Worm (Caenorhabditis elegans) whole organism, L2 larva: ENCODE results near the gene R07B1.9.

ENCODE experiments used
- C34F6.9 ChIP-seq: fragments of 150-350 bp; optimal IDR thresholded peaks from 2 replicates; lab custom pipeline; 2014; ENCODE audit warnings: missing biosample characterization, missing genetic modification characterization
- F13H6.1 ChIP-seq: sonication (generic microtip); optimal IDR thresholded peaks from 2 replicates; lab custom pipeline; 2016; ENCODE audit warnings: missing genetic modification characterization, missing compliant biosample characterization
- R02D3.7 ChIP-seq: fragments of 150-350 bp; optimal IDR thresholded peaks from 2 replicates; lab custom pipeline; 2014; ENCODE audit warnings: missing biosample characterization, missing genetic modification characterization
- Y55F3AM.14 ChIP-seq: fragments of 200-800 bp; sonication (Bioruptor generic); optimal IDR thresholded peaks from 2 replicates; lab custom pipeline; 2018; ENCODE audit warnings: mild to moderate bottlenecking, missing genetic modification characterization, missing compliant biosample characterization
- ZK546.5 ChIP-seq: sonication (generic microtip); optimal IDR thresholded peaks from 2 replicates; lab custom pipeline; 2017; ENCODE audit warnings: missing biosample characterization, missing genetic modification characterization
- aly-2 ChIP-seq: fragments of 150-350 bp; optimal IDR thresholded peaks from 2 replicates; lab custom pipeline; 2014; ENCODE audit warnings: missing biosample characterization, missing genetic modification characterization
- ama-1 ChIP-seq: fragments of 150-350 bp; optimal IDR thresholded peaks from 2 replicates; lab custom pipeline; 2018; ENCODE audit warnings: inconsistent platforms
- blmp-1 ChIP-seq: sonication (generic microtip); optimal IDR thresholded peaks from 2 replicates; lab custom pipeline; 2017; ENCODE audit warnings: missing genetic modification characterization, mild to moderate bottlenecking, missing compliant biosample characterization, antibody characterized with exemption, moderate library complexity; ENCODE audit not compliant: insufficient read depth
- ceh-16 ChIP-seq: fragments of 150-350 bp; optimal IDR thresholded peaks from 2 replicates; lab custom pipeline; 2014; ENCODE audit warnings: missing biosample characterization, missing genetic modification characterization
- crh-2 ChIP-seq: sonication (generic microtip); optimal IDR thresholded peaks from 2 replicates; lab custom pipeline; 2017; ENCODE audit warnings: missing biosample characterization, missing genetic modification characterization
- dmd-4 ChIP-seq: sonication (generic microtip); optimal IDR thresholded peaks from 2 replicates; lab custom pipeline; 2017; ENCODE audit warnings: missing biosample characterization, missing genetic modification characterization
- egl-27 ChIP-seq: sonication (generic microtip); optimal IDR thresholded peaks from 3 replicates; lab custom pipeline; 2017; ENCODE audit warnings: missing biosample characterization, missing genetic modification reagents, missing genetic modification characterization
- elt-1 ChIP-seq: fragments of 150-350 bp; optimal IDR thresholded peaks from 2 replicates; lab custom pipeline; 2014; ENCODE audit warnings: missing biosample characterization, missing genetic modification characterization
- elt-3 ChIP-seq: sonication (generic microtip); optimal IDR thresholded peaks from 2 replicates; lab custom pipeline; 2017; ENCODE audit warnings: missing biosample characterization, missing genetic modification characterization
- fos-1 ChIP-seq: fragments of 150-350 bp; optimal IDR thresholded peaks from 2 replicates; lab custom pipeline; 2014; ENCODE audit warnings: missing biosample characterization, missing genetic modification characterization
- gmeb-1 ChIP-seq: fragments of 150-350 bp; optimal IDR thresholded peaks from 2 replicates; lab custom pipeline; 2014; ENCODE audit warnings: missing biosample characterization, missing genetic modification characterization
- lin-11 ChIP-seq: fragments of 150-350 bp; sonication (generic microtip); optimal IDR thresholded peaks from 2 replicates; lab custom pipeline; 2014; ENCODE audit warnings: missing biosample characterization, missing genetic modification characterization, inconsistent platforms, mixed read lengths
- lin-13 ChIP-seq: fragments of 150-350 bp; optimal IDR thresholded peaks from 2 replicates; lab custom pipeline; 2014; ENCODE audit warnings: missing biosample characterization, missing genetic modification reagents, missing genetic modification characterization
- lin-39 ChIP-seq: fragments of 150-350 bp; optimal IDR thresholded peaks from 2 replicates; lab custom pipeline; 2014; ENCODE audit warnings: missing biosample characterization, missing genetic modification reagents, missing genetic modification characterization
- lsy-2 ChIP-seq, 2 experiments: fragments of 150-350 bp in 1 of 2; sonication (generic microtip) in 1 of 2; optimal IDR thresholded peaks; 2 replicates each; lab custom pipeline; 2014 to 2017; ENCODE audit warnings: missing biosample characterization in 2 of 2, missing genetic modification characterization in 2 of 2
- mab-5 ChIP-seq: fragments of 150-350 bp; optimal IDR thresholded peaks from 2 replicates; lab custom pipeline; 2014; ENCODE audit warnings: missing biosample characterization, missing genetic modification characterization
- mbf-1 ChIP-seq: sonication (generic microtip); optimal IDR thresholded peaks from 2 replicates; lab custom pipeline; 2017; ENCODE audit warnings: missing biosample characterization, missing genetic modification characterization
- mdl-1 ChIP-seq, 2 experiments: fragments of 150-350 bp in 1 of 2; sonication (generic microtip) in 1 of 2; optimal IDR thresholded peaks; 2 replicates each; lab custom pipeline; 2017; ENCODE audit warnings: missing biosample characterization in 2 of 2, missing genetic modification characterization in 2 of 2
- nhr-10 ChIP-seq: sonication (generic microtip); optimal IDR thresholded peaks from 2 replicates; lab custom pipeline; 2017; ENCODE audit warnings: missing biosample characterization, missing genetic modification characterization
- nhr-12 ChIP-seq: fragments of 150-350 bp; optimal IDR thresholded peaks from 2 replicates; lab custom pipeline; 2014; ENCODE audit warnings: missing biosample characterization, missing genetic modification characterization
- nhr-129 ChIP-seq: fragments of 150-350 bp; optimal IDR thresholded peaks from 2 replicates; lab custom pipeline; 2014; ENCODE audit warnings: missing biosample characterization, missing genetic modification characterization
- nhr-21 ChIP-seq: fragments of 150-350 bp; optimal IDR thresholded peaks from 2 replicates; lab custom pipeline; 2014; ENCODE audit warnings: missing biosample characterization, missing genetic modification characterization
- nhr-23 ChIP-seq: fragments of 150-350 bp; optimal IDR thresholded peaks from 2 replicates; lab custom pipeline; 2014; ENCODE audit warnings: missing biosample characterization, missing genetic modification reagents, missing genetic modification characterization
- nhr-237 ChIP-seq: fragments of 150-350 bp; optimal IDR thresholded peaks from 2 replicates; lab custom pipeline; 2014; ENCODE audit warnings: missing biosample characterization, missing genetic modification characterization
- nhr-25 ChIP-seq: fragments of 150-350 bp; sonication (generic microtip); optimal IDR thresholded peaks from 3 replicates; lab custom pipeline; 2014; ENCODE audit warnings: missing biosample characterization, missing genetic modification characterization
- nhr-6 ChIP-seq: fragments of 150-350 bp; optimal IDR thresholded peaks from 2 replicates; lab custom pipeline; 2014; ENCODE audit warnings: missing biosample characterization, missing genetic modification characterization
- sem-4 ChIP-seq: fragments of 150-350 bp; optimal IDR thresholded peaks from 2 replicates; lab custom pipeline; 2014; ENCODE audit warnings: missing biosample characterization, missing genetic modification reagents, missing genetic modification characterization
- skn-1 ChIP-seq: sonication (generic microtip); optimal IDR thresholded peaks from 2 replicates; lab custom pipeline; 2017; ENCODE audit warnings: missing biosample characterization, missing genetic modification characterization
- sma-3 ChIP-seq: sonication (generic microtip); optimal IDR thresholded peaks from 2 replicates; lab custom pipeline; 2016; ENCODE audit warnings: missing genetic modification reagents, missing genetic modification characterization, missing compliant biosample characterization
- sma-9 ChIP-seq, 2 experiments: fragments of 150-350 bp in 1 of 2; sonication (generic microtip) in 1 of 2; optimal IDR thresholded peaks; 2 replicates each; lab custom pipeline; 2014 to 2016; ENCODE audit warnings: missing genetic modification characterization in 2 of 2, mild to moderate bottlenecking in 1 of 2, missing biosample characterization in 1 of 2, missing compliant biosample characterization in 1 of 2, missing genetic modification reagents in 1 of 2, moderate library complexity in 1 of 2
- snpc-4 ChIP-seq: fragments of 150-350 bp; optimal IDR thresholded peaks from 2 replicates; lab custom pipeline; 2014; ENCODE audit warnings: missing biosample characterization, missing genetic modification characterization
- unc-55 ChIP-seq: fragments of 150-350 bp; sonication (generic microtip); optimal IDR thresholded peaks from 3 replicates; lab custom pipeline; 2014; ENCODE audit warnings: missing biosample characterization, missing genetic modification reagents, missing genetic modification characterization
- zag-1 ChIP-seq: fragments of 150-350 bp; optimal IDR thresholded peaks from 2 replicates; lab custom pipeline; 2014; ENCODE audit warnings: missing biosample characterization, missing genetic modification characterization
- ztf-1 ChIP-seq: fragments of 200-800 bp; sonication (Bioruptor generic); conservative IDR thresholded peaks from 2 replicates; pipeline ENCODE4 v1.3.6; 2022; ENCODE audit warnings: missing genetic modification characterization, missing compliant biosample characterization
- ztf-11 ChIP-seq: sonication (generic microtip); optimal IDR thresholded peaks from 2 replicates; lab custom pipeline; 2017; ENCODE audit warnings: missing biosample characterization, missing genetic modification characterization
- ztf-4 ChIP-seq: fragments of 150-350 bp; optimal IDR thresholded peaks from 2 replicates; lab custom pipeline; 2014; ENCODE audit warnings: missing biosample characterization, missing genetic modification characterization

R07B1.9 gene

DNA sequence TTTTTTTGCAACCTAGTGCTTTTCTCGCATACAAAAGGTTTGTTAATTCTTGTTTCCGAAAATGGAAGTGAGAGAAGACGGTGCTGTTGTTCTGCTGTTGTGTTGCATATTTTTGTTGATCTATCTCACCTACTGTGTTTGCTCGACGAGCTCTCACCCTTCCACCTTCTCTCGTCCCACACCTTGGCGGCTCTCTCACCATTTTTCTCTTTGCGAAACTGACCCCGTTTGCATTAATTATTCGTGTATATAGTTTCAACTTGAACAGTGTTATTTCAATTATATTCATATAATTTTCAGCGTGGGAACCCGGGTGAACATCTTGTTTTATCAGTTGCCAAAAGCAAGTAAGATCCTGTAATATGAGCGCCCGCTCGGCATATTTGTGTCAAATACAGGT, at the start of gene R07B1.9:
TSS of gene R07B1.9 (plus strand) at position 301 of the 400 bp plus-strand sequence.
- TF ChIP-seq lin-39 (no peak), ztf-4 (tag; lab: Kevin White, UChicago) (no peak), R02D3.7 (tag; lab: Kevin White, UChicago) (no peak), elt-3 (tag; lab: Kevin White, UChicago) (no peak), sma-9 (GFP tag; optimal IDR thresholded peaks at IDR 0.05; lab: Kevin White, UChicago) (no peak), sma-9 (tag; optimal IDR thresholded peaks at IDR 0.05; lab: Kevin White, UChicago) (no peak), mbf-1 (tag; lab: Kevin White, UChicago) (no peak), C34F6.9 (tag; lab: Kevin White, UChicago) (no peak), nhr-237 (tag; lab: Kevin White, UChicago) (no peak), dmd-4 (tag; lab: Kevin White, UChicago) (no peak), gmeb-1 (tag; lab: Kevin White, UChicago) (no peak), snpc-4 (tag; lab: Kevin White, UChicago) (no peak), nhr-23 (tag; lab: Kevin White, UChicago) (no peak)
- TF ChIP-seq, all 48 proteins: peak for 0

DNA sequence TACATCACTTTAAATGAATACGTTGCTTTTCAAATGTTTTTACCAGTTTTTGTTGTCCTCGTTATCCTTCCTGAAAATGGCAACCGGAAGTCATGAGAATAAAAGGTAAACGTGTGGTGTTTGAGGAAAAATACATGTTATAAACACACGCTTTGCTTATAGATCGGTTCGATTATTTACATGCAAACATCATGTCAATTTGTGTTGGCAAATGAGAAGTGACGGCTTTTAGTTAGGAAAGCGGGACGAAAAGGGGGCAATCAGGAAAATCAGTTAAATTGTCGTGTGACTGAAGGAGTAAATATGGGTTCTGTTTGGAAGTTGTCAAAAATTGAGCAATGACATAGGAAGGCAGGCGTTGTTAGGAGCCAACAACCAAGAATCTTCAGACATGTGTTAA, 46.0 kb upstream of the R07B1.9 start, which contains the start of gene rrc-1:
TSS of gene rrc-1 (minus strand) at position 74 of the 400 bp plus-strand sequence.
- TF ChIP-seq sem-4 (tag; lab: Kevin White, UChicago) (no peak), ztf-4 (tag; lab: Kevin White, UChicago) (no peak), elt-1 (no peak), zag-1 (tag; lab: Kevin White, UChicago) (no peak), aly-2 (tag; lab: Kevin White, UChicago) (no peak), mdl-1 (tag; optimal IDR thresholded peaks at IDR 0.05; lab: Kevin White, UChicago) (no peak), ZK546.5 (no peak), blmp-1 (tag; lab: Kevin White, UChicago) (no peak), ztf-1 (GFP tag; lab: Robert Waterston, UW) (no peak), nhr-12 (tag; lab: Kevin White, UChicago) (no peak), ceh-16 (tag; lab: Kevin White, UChicago) (no peak), ama-1 (lab: Kevin White, UChicago) (no peak), unc-55 (GFP tag; lab: Kevin White, UChicago) (no peak), mbf-1 (tag; lab: Kevin White, UChicago) (no peak), C34F6.9 (tag; lab: Kevin White, UChicago) (no peak)

- peak; percentile 42 for TF ChIP-seq nhr-129 (tag; lab: Kevin White, UChicago)
- TF ChIP-seq ztf-11 (tag; lab: Kevin White, UChicago): no peak
- TF ChIP-seq Y55F3AM.14 (GFP tag; lab: Kevin White, UChicago): no peak
- peak; percentile 45 for TF ChIP-seq F13H6.1 (tag; lab: Kevin White, UChicago)
- no peak for TF ChIP-seq nhr-12 (tag; lab: Kevin White, UChicago)
- TF ChIP-seq nhr-21 (tag; lab: Kevin White, UChicago): no peak
- no peak for TF ChIP-seq blmp-1 (tag; lab: Kevin White, UChicago)
- TF ChIP-seq R02D3.7 (tag; lab: Kevin White, UChicago): no peak
- TF ChIP-seq ama-1 (lab: Kevin White, UChicago): no peak
- TF ChIP-seq mab-5: no peak
- no peak for TF ChIP-seq ztf-1 (GFP tag; lab: Robert Waterston, UW)
- no peak for TF ChIP-seq dmd-4 (tag; lab: Kevin White, UChicago)
Measured at ce11 chrX:9832370-9832769, 44.8 kb upstream of the R07B1.9 start.

DNA sequence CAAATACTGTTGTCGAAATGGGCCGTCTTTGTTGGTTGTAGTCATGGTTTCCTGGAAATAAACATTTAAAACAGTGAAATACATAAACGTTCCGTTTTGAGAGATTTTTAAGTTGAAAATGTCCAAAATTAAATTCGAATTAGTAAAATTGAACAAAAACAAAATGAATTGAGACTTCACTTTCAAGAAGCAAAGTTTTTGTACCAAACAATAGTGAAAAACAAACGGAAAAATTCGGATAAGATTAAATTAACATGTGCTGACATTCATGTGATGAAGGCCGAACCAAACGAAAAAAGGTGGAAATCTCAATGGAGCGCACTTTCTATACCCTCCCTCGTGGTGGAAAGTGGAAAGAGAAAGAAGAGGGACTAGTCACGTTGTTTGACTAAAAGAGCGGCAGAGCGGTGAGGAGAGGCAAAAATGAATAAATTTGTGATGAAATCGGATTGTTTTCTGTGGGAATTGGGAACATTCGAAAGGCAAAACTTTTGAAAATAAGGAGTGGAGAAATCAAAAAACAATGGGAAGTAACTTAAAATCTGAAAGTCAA, 39.2 kb upstream of the R07B1.9 start, which contains the start of gene ipla-2:
TSS of gene ipla-2 (minus strand) at position 51 of the 553 bp plus-strand sequence.
- TF ChIP-seq crh-2: peak; percentile 88
- TF ChIP-seq sma-3 (GFP tag; lab: Kevin White, UChicago): peak; percentile 4
- TF ChIP-seq unc-55 (GFP tag; lab: Kevin White, UChicago): peak; percentile 71
- peak; percentile 26 for TF ChIP-seq ztf-4 (tag; lab: Kevin White, UChicago)
- peak; percentile 17 for TF ChIP-seq lin-11 (tag; lab: Kevin White, UChicago)
- TF ChIP-seq ama-1 (lab: Kevin White, UChicago): peak; percentile 4
- TF ChIP-seq lin-13: peak; percentile 55
- TF ChIP-seq ZK546.5: no peak
- no peak for TF ChIP-seq egl-27
- TF ChIP-seq lin-39: no peak
- TF ChIP-seq snpc-4 (tag; lab: Kevin White, UChicago): peak; percentile 8
- TF ChIP-seq nhr-6 (tag; lab: Kevin White, UChicago): peak; percentile 65
- peak; percentile 30 for TF ChIP-seq skn-1 (tag; lab: Kevin White, UChicago)
- TF ChIP-seq dmd-4 (tag; lab: Kevin White, UChicago): no peak
- TF ChIP-seq mdl-1 (tag; optimal IDR thresholded peaks at IDR 0.05; lab: Kevin White, UChicago): peak; percentile 21 to 92
- peak; percentile 58 for TF ChIP-seq nhr-25 (tag; lab: Kevin White, UChicago)
- TF ChIP-seq zag-1 (tag; lab: Kevin White, UChicago): peak; percentile 38
- TF ChIP-seq nhr-21 (tag; lab: Kevin White, UChicago): peak; percentile 3
- peak; percentile 93 for TF ChIP-seq C34F6.9 (tag; lab: Kevin White, UChicago)
- no peak for TF ChIP-seq ztf-1 (GFP tag; lab: Robert Waterston, UW)
- peak; percentile 74 for TF ChIP-seq sem-4 (tag; lab: Kevin White, UChicago)
- TF ChIP-seq sma-9 (GFP tag; optimal IDR thresholded peaks at IDR 0.05; lab: Kevin White, UChicago): peak; percentile 59
- no peak for TF ChIP-seq sma-9 (tag; optimal IDR thresholded peaks at IDR 0.05; lab: Kevin White, UChicago)
- TF ChIP-seq fos-1: peak; percentile 84
- TF ChIP-seq nhr-129 (tag; lab: Kevin White, UChicago): peak; percentile 91
- TF ChIP-seq nhr-10 (tag; lab: Kevin White, UChicago): no peak
- TF ChIP-seq lsy-2 (tag; optimal IDR thresholded peaks at IDR 0.05; lab: Kevin White, UChicago): peak; percentile 24 to 79
- peak; percentile 57 for TF ChIP-seq F13H6.1 (tag; lab: Kevin White, UChicago)
